Fruit fly (Drosophila melanogaster): ENCODE data around the gene CG33500.

DNA sequence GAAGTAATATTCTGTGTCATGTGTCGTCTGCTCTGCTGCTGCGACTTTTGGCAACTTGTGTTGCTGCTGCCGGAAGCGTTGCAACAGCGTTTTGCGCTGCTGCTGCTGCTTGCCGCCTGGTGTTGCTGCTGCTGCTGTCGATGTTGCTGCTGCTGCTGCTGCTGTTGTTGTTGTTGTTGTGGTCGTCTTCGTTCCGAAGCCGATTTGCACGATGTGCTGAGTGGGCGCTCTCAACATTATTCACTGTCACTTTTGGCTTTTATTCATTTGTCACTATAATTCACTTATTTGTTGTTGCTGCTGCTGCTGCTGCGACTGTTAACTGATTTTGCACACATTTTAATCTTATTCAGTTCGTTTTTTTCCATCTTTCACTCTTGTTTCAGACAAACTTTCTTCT is 34.0 kb downstream of the CG33500 start:
- TF ChIP-seq Eip93F (GFP tag; optimal IDR thresholded peaks at IDR 0.05) (no peak), Lpt (GFP tag; optimal IDR thresholded peaks at IDR 0.05) (no peak)
